Worm (Caenorhabditis elegans): ENCODE data around the gene sdz-9.

DNA sequence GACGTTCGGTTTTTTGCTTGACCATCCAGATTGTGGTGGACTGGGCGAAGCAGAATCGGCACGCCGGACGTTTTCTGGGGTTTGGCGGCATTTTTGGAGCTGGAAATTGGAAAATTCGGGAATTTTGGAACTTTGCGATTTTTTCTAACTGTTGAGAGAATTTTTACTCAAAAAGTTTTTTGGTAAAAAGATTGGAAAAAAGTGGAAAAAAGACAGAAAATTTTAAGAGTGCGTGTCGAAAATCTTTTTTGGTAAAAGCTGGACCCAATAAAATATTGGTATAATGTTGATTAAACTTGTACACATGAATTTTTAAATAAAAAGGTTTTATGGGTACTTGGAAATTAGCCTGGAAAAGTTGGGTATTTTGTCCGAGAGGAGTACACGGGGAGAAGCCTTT is 31.2 kb downstream of the sdz-9 start, which contains the start of gene T05A8.7:
- TF ChIP-seq mdl-1 (tag; optimal IDR thresholded peaks at IDR 0.05), result no peak
- no peak for TF ChIP-seq lsy-2 (tag; optimal IDR thresholded peaks at IDR 0.05)
- TF ChIP-seq ztf-11 (tag; optimal IDR thresholded peaks at IDR 0.05), result no peak
- TF ChIP-seq crh-2 (tag; optimal IDR thresholded peaks at IDR 0.05), result no peak
- no peak for TF ChIP-seq elt-3 (tag; optimal IDR thresholded peaks at IDR 0.05)
- no peak for TF ChIP-seq aly-2 (tag; optimal IDR thresholded peaks at IDR 0.05)
- TF ChIP-seq ama-1 (optimal IDR thresholded peaks at IDR 0.05), result no peak
- TF ChIP-seq egl-27 (tag; optimal IDR thresholded peaks at IDR 0.05), result no peak
- no peak for TF ChIP-seq F13H6.1 (tag; optimal IDR thresholded peaks at IDR 0.05)
- no peak for TF ChIP-seq sma-9 (GFP tag; optimal IDR thresholded peaks at IDR 0.05)
- no peak for TF ChIP-seq sma-9 (tag; optimal IDR thresholded peaks at IDR 0.05)
- no peak for TF ChIP-seq nhr-12 (tag; optimal IDR thresholded peaks at IDR 0.05)
- TF ChIP-seq zag-1 (tag; optimal IDR thresholded peaks at IDR 0.05), result no peak
- TF ChIP-seq ceh-16 (tag; optimal IDR thresholded peaks at IDR 0.05), result no peak
